Worm (Caenorhabditis elegans) whole organism, L3 larva: Measurements from ENCODE around the gene dot-1.4.

ENCODE experiments used
- lin-15B ChIP-seq: fragments of 150-350 bp; optimal IDR thresholded peaks from 2 replicates; lab custom pipeline; 2014; ENCODE audit warnings: missing biosample characterization, missing genetic modification characterization
- mdl-1 ChIP-seq: fragments of 150-350 bp; optimal IDR thresholded peaks from 2 replicates; lab custom pipeline; 2014; ENCODE audit warnings: missing biosample characterization, missing genetic modification characterization
- pqm-1 ChIP-seq: fragments of 150-350 bp; optimal IDR thresholded peaks from 2 replicates; lab custom pipeline; 2017; ENCODE audit warnings: missing biosample characterization, missing genetic modification characterization, inconsistent platforms

DNA sequence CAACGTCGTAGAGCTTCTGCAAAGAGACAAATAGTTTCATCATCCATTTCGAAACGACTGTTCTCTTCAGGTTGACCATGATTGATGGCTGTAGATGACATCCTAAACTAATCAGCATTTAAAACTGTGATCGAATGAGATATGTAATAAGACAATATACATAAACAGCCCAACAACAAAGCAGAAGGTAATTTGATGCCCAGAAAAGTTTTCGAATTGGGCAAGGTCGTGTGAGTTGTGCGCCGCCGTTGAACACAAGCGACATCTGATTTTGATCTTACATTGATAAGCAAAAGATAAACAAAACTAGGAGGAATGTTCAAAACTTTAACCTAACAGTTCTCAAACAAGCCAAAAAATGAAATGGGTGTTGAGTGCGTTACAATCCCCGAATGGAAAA is 45.9 kb downstream of the dot-1.4 start, which contains the start of gene Y62H9A.7:
- no peak for TF ChIP-seq pqm-1
- no peak for TF ChIP-seq lin-15B (tag; lab: Kevin White, UChicago)
- no peak for TF ChIP-seq mdl-1 (tag; lab: Kevin White, UChicago)
